Fruit fly (Drosophila melanogaster) whole organism, wandering third instar larva: ENCODE measurements around the gene y.

Experiments used
- Abd-B ChIP-seq: fragments of >200 bp; optimal IDR thresholded peaks from 2 replicates; lab custom pipeline; 2017; ENCODE audit warnings: missing biosample characterization, missing genetic modification characterization
- Dfd ChIP-seq: fragments of >200 bp; optimal IDR thresholded peaks from 2 replicates; lab custom pipeline; 2017; ENCODE audit warnings: missing biosample characterization, missing genetic modification characterization
- HLH106 ChIP-seq: fragments of 200-800 bp; optimal IDR thresholded peaks from 3 replicates; lab custom pipeline; 2019; ENCODE audit warnings: missing biosample characterization, mild to moderate bottlenecking, missing genetic modification characterization, moderate library complexity
- Hr78 ChIP-seq: fragments of >200 bp; optimal IDR thresholded peaks from 2 replicates; lab custom pipeline; 2017; ENCODE audit warnings: missing biosample characterization, missing genetic modification characterization
- Myc ChIP-seq: fragments of >200 bp; optimal IDR thresholded peaks from 2 replicates; lab custom pipeline; 2017
- N ChIP-seq: fragments of >200 bp; optimal IDR thresholded peaks from 2 replicates; lab custom pipeline; 2018; ENCODE audit warnings: missing biosample characterization, missing external identifiers, missing genetic modification characterization
- OdsH ChIP-seq: fragments of 200-800 bp; sonication (Bioruptor generic); optimal IDR thresholded peaks from 2 replicates; lab custom pipeline; 2016; ENCODE audit warnings: missing biosample characterization, mild to moderate bottlenecking, missing genetic modification characterization
- fru ChIP-seq: fragments of 200-800 bp; sonication (Bioruptor generic); optimal IDR thresholded peaks from 3 replicates; lab custom pipeline; 2016; ENCODE audit warnings: missing biosample characterization, mild to moderate bottlenecking, missing genetic modification characterization
- h ChIP-seq: fragments of 200-800 bp; sonication (Bioruptor generic); optimal IDR thresholded peaks from 3 replicates; lab custom pipeline; 2016; ENCODE audit warnings: missing biosample characterization, mild to moderate bottlenecking, missing genetic modification characterization
- jim ChIP-seq: fragments of 175-275, 200-325 bp; sonication (Bioruptor generic); optimal IDR thresholded peaks from 2 replicates; lab custom pipeline; 2016; ENCODE audit warnings: missing biosample characterization, mild to moderate bottlenecking, missing genetic modification characterization
- pan ChIP-seq: fragments of >200 bp; optimal IDR thresholded peaks from 2 replicates; lab custom pipeline; 2017
- psq ChIP-seq: fragments of 200-800 bp; sonication (Bioruptor generic); optimal IDR thresholded peaks from 3 replicates; lab custom pipeline; 2017; ENCODE audit warnings: missing biosample characterization, mild to moderate bottlenecking, missing genetic modification characterization, moderate library complexity

DNA sequence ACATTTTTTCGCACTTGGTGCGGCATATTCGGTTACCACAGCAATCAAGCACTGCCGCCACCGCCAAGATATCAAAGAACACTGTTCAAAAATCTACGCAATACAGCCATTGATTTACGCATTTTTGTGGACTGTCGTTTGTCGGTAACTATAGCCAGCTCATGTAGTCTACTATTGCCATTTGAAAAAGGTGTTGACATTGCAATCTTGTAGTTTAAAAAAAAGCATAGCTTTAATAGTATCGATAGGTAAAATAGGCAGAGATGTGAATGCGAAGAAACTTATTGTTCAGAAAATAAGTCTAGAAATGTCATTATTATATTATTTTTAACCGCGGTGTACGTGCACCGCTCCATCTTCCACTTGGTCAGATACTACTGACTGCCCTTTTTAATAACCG is 50.0 kb downstream of the y start:
- TF ChIP-seq N (GFP tag; lab: Kevin White, UChicago) = no peak
- TF ChIP-seq pan = no peak
- no peak for TF ChIP-seq jim (GFP tag; lab: Kevin White, UChicago)
- TF ChIP-seq Myc (lab: Kevin White, UChicago) = no peak
- TF ChIP-seq Dfd (GFP tag; lab: Kevin White, UChicago) = no peak
- peak; percentile 11 for TF ChIP-seq psq
- TF ChIP-seq OdsH (GFP tag; lab: Kevin White, UChicago) = peak; percentile 29
- TF ChIP-seq Hr78 = no peak
- peak; percentile 40 for TF ChIP-seq h (GFP tag; lab: Kevin White, UChicago)
- TF ChIP-seq Abd-B (GFP tag; lab: Kevin White, UChicago) = no peak
- TF ChIP-seq fru (GFP tag; lab: Kevin White, UChicago) = peak; percentile 58
- peak; percentile 39 for TF ChIP-seq HLH106 (tag; lab: Kevin White, UChicago)
